Fruit fly (Drosophila melanogaster): ENCODE results near the gene Arglu1.

Gene Arglu1

DNA sequence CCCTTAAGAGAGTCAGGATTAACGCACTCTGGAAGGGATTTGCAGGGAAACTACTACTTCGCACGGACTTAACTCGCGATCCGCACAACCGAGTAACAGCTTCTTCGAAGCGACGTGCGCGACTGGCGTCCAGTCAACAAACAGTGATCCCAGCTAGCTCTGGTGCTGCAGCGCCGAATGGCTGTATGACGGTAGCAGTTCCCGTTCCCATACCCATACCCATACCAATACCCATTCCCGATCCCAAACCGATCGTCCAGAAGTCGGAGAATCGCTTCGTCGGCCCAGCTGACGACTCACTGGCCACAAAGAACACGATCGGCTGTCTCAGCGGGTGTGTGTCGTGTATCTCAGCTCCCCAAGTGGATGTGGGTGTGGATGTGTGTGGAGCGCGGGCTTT is 9.3 kb upstream of the Arglu1 start, which contains the start of gene CG5853:
TSS of gene CG5853 (minus strand) at position 384 of the 400 bp plus-strand sequence.
- TF ChIP-seq Hr51 (GFP tag; optimal IDR thresholded peaks at IDR 0.05), result no peak
- TF ChIP-seq CG15269 (tag; optimal IDR thresholded peaks at IDR 0.05), result peak; percentile 2
- TF ChIP-seq ato (GFP tag; IDR thresholded peaks at IDR 0.05; ENCODE audit: partially characterized antibody), result no peak
- TF ChIP-seq dm (GFP tag; optimal IDR thresholded peaks at IDR 0.05), result no peak
- no peak for TF ChIP-seq phol (tag; optimal IDR thresholded peaks at IDR 0.05)
- TF ChIP-seq CG3838 (GFP tag; optimal IDR thresholded peaks at IDR 0.05), result no peak
- no peak for TF ChIP-seq Poxn (GFP tag; IDR thresholded peaks at IDR 0.05)
- no peak for TF ChIP-seq run (tag; optimal IDR thresholded peaks at IDR 0.05)
- TF ChIP-seq bowl (GFP tag; IDR thresholded peaks at IDR 0.05), result no peak
- no peak for TF ChIP-seq danr (GFP tag; IDR thresholded peaks at IDR 0.05)
- no peak for TF ChIP-seq Mes4 (GFP tag; optimal IDR thresholded peaks at IDR 0.05)
- no peak for TF ChIP-seq ken (GFP tag; IDR thresholded peaks at IDR 0.05)
- TF ChIP-seq Camta (GFP tag; optimal IDR thresholded peaks at IDR 0.05), result no peak
- no peak for TF ChIP-seq CG31388 (GFP tag; optimal IDR thresholded peaks at IDR 0.05)
- TF ChIP-seq B-H1 (GFP tag; IDR thresholded peaks at IDR 0.05), result no peak
- no peak for TF ChIP-seq CG11398 (GFP tag; optimal IDR thresholded peaks at IDR 0.05)
- TF ChIP-seq CG11085 (GFP tag; IDR thresholded peaks at IDR 0.05), result no peak
- no peak for TF ChIP-seq pum (GFP tag; optimal IDR thresholded peaks at IDR 0.05)
- no peak for TF ChIP-seq tgo (GFP tag; IDR thresholded peaks at IDR 0.05)
- TF ChIP-seq Drgx (GFP tag; IDR thresholded peaks at IDR 0.05), result peak; percentile 36
- TF ChIP-seq grn (GFP tag; optimal IDR thresholded peaks at IDR 0.05), result peak; percentile 10
- no peak for TF ChIP-seq Kr (GFP tag; optimal IDR thresholded peaks at IDR 0.05)
- TF ChIP-seq nerfin-1 (tag; optimal IDR thresholded peaks at IDR 0.05), result no peak
- TF ChIP-seq sr (GFP tag; IDR thresholded peaks at IDR 0.05), result peak; percentile 32; the same call in 1 of the 3 replicates
- peak; percentile 63 for TF ChIP-seq B-H2 (GFP tag; optimal IDR thresholded peaks at IDR 0.05)
- peak; percentile 70 for TF ChIP-seq lab (GFP tag; optimal IDR thresholded peaks at IDR 0.05)
- TF ChIP-seq kah (GFP tag; optimal IDR thresholded peaks at IDR 0.05), result no peak
- TF ChIP-seq Gsc (GFP tag; IDR thresholded peaks at IDR 0.05), result no peak
- TF ChIP-seq CkIIα-i1 (GFP tag; IDR thresholded peaks at IDR 0.05), result no peak
- TF ChIP-seq sna (GFP tag; IDR thresholded peaks at IDR 0.05; ENCODE audit: partially characterized antibody), result no peak
- no peak for TF ChIP-seq CG12299 (tag; optimal IDR thresholded peaks at IDR 0.05)
- no peak for TF ChIP-seq trem (tag; optimal IDR thresholded peaks at IDR 0.05)
- TF ChIP-seq sug (tag; optimal IDR thresholded peaks at IDR 0.05), result peak; percentile 76
- TF ChIP-seq CG10274 (GFP tag; optimal IDR thresholded peaks at IDR 0.05), result no peak
- no peak for TF ChIP-seq CG33557 (GFP tag; optimal IDR thresholded peaks at IDR 0.05)
- TF ChIP-seq Doc2 (GFP tag; IDR thresholded peaks at IDR 0.05), result no peak
- no peak for TF ChIP-seq slp2 (GFP tag; optimal IDR thresholded peaks at IDR 0.05)
- TF ChIP-seq CG16779 (GFP tag; IDR thresholded peaks at IDR 0.05), result no peak
- no peak for TF ChIP-seq CG16863 (GFP tag; optimal IDR thresholded peaks at IDR 0.05)
- TF ChIP-seq gt (GFP tag; IDR thresholded peaks at IDR 0.05), result no peak
- peak; percentile 7 for TF ChIP-seq pho (GFP tag; optimal IDR thresholded peaks at IDR 0.05)
- no peak for TF ChIP-seq eve (GFP tag; optimal IDR thresholded peaks at IDR 0.05)
- TF ChIP-seq mirr (GFP tag; optimal IDR thresholded peaks at IDR 0.05), result peak; percentile 84
- TF ChIP-seq knrl (GFP tag; IDR thresholded peaks at IDR 0.05; ENCODE audit: partially characterized antibody), result no peak
- no peak for TF ChIP-seq ttk (GFP tag; IDR thresholded peaks at IDR 0.05)
- no peak for TF ChIP-seq CG7357 (GFP tag; IDR thresholded peaks at IDR 0.05)
- no peak for TF ChIP-seq CoRest (tag; optimal IDR thresholded peaks at IDR 0.05)
- TF ChIP-seq CG18619 (GFP tag; optimal IDR thresholded peaks at IDR 0.05), result no peak
- TF ChIP-seq CG4730 (GFP tag; IDR thresholded peaks at IDR 0.05), result no peak
- peak; percentile 34; the same call in 1 of the 2 replicates for TF ChIP-seq Dref (GFP tag; IDR thresholded peaks at IDR 0.05)
- TF ChIP-seq Sin3A (optimal IDR thresholded peaks at IDR 0.05), result no peak
- peak; percentile 36 for TF ChIP-seq caup (GFP tag; optimal IDR thresholded peaks at IDR 0.05; ENCODE audit: severe bottlenecking)
- TF ChIP-seq CG10543 (GFP tag; optimal IDR thresholded peaks at IDR 0.05), result peak; percentile 78
